Worm (Caenorhabditis elegans) whole organism, mixed stage, embryonic: ENCODE data around the gene R09F10.5.

Source experiments
- ces-1 ChIP-seq: fragments of 150-350 bp; optimal IDR thresholded peaks from 2 replicates; lab custom pipeline; 2014; ENCODE audit warnings: missing biosample characterization, missing genetic modification reagents, missing genetic modification characterization
- lin-13 ChIP-seq: fragments of 150-350 bp; optimal IDR thresholded peaks from 2 replicates; lab custom pipeline; 2014; ENCODE audit warnings: missing biosample characterization, missing genetic modification characterization
- nhr-76 ChIP-seq: sonication (generic microtip); optimal IDR thresholded peaks from 2 replicates; lab custom pipeline; 2017; ENCODE audit warnings: missing biosample characterization, missing genetic modification characterization
- snpc-4 ChIP-seq: fragments of 150-350 bp; optimal IDR thresholded peaks from 2 replicates; lab custom pipeline; 2014; ENCODE audit warnings: missing biosample characterization, missing genetic modification characterization
- unc-62 ChIP-seq: fragments of 150-350 bp; optimal IDR thresholded peaks from 2 replicates; lab custom pipeline; 2014; ENCODE audit warnings: missing biosample characterization, missing genetic modification reagents, missing genetic modification characterization
- ztf-11 ChIP-seq: fragments of 150-350 bp; optimal IDR thresholded peaks from 2 replicates; lab custom pipeline; 2014; ENCODE audit warnings: missing biosample characterization, missing genetic modification characterization

- TF ChIP-seq ces-1 (no peak), lin-13 (tag; lab: Kevin White, UChicago) (no peak), nhr-76 (no peak), ztf-11 (tag; lab: Kevin White, UChicago) (no peak), snpc-4 (tag; lab: Kevin White, UChicago) (no peak), unc-62 (GFP tag; lab: Kevin White, UChicago) (no peak)
Measured at ce11 chrX:8302299-8302698, 5.2 kb downstream of the R09F10.5 start, which contains the start of gene inx-5.
